Fruit fly (Drosophila melanogaster): ENCODE results near the gene CG34132.

CG34132 gene

DNA sequence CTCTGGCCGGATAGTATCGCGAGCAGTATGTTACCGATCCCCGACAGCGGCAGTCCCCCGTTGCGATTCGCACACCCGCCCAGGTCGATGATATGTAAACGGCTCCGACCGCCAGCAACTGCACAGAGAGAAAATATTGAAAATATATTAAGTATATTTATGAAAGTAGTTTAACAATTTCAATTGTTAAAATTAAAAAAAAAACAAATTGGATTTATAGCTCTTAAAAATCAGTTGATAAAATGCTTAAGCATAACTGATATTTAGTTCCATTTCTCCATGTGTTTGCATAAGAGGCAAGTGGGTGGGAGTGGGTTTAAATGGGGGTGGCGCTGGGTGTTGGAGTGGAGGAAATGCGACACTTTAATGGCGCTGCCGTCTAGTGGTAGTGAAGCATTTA lies 35.8 kb upstream of the CG34132 start (continued):
- TF ChIP-seq gem (tag; optimal IDR thresholded peaks at IDR 0.05) (peak; percentile 52), Poxn (GFP tag; IDR thresholded peaks at IDR 0.05) (no peak), E2f2 (GFP tag; IDR thresholded peaks at IDR 0.05) (0 out of 2 replicates have a peak, but pooled peaks have one; percentile 8), otp (GFP tag; IDR thresholded peaks at IDR 0.05) (0 out of 3 replicates have a peak, but pooled peaks have one; percentile 11), zfh2 (GFP tag; optimal IDR thresholded peaks at IDR 0.05) (no peak), CG7839 (tag; optimal IDR thresholded peaks at IDR 0.05) (peak; percentile 47), corto (GFP tag; optimal IDR thresholded peaks at IDR 0.05) (no peak), CG2678 (tag; optimal IDR thresholded peaks at IDR 0.05) (peak; percentile 58), CG18599 (GFP tag; optimal IDR thresholded peaks at IDR 0.05) (peak; percentile 65), zen2 (GFP tag; IDR thresholded peaks at IDR 0.05; ENCODE audit: partially characterized antibody) (no peak), Hand (GFP tag; optimal IDR thresholded peaks at IDR 0.05) (peak; percentile 7), Hr3 (GFP tag; optimal IDR thresholded peaks at IDR 0.05) (peak; percentile 20), Xrp1 (GFP tag; IDR thresholded peaks at IDR 0.05) (peak; percentile 50; the same call in 1 of the 2 replicates), Meics (GFP tag; optimal IDR thresholded peaks at IDR 0.05) (peak; percentile 11), CG10979 (tag; optimal IDR thresholded peaks at IDR 0.05) (peak; percentile 24), CG12155 (GFP tag; optimal IDR thresholded peaks at IDR 0.05) (no peak), CG11504 (tag; optimal IDR thresholded peaks at IDR 0.05) (peak; percentile 57), CG17829 (tag; optimal IDR thresholded peaks at IDR 0.05) (no peak), NfI (GFP tag; optimal IDR thresholded peaks at IDR 0.05) (no peak), pan (optimal IDR thresholded peaks at IDR 0.05) (no peak), pan (GFP tag; optimal IDR thresholded peaks at IDR 0.05 in 1 of 2, IDR thresholded peaks at IDR 0.05 in 1 of 2) (peak in 1 of 2 experiments; percentile 45), ci (GFP tag; IDR thresholded peaks at IDR 0.05) (peak; percentile 63; the same call in 1 of the 3 replicates), Ptx1 (GFP tag; IDR thresholded peaks at IDR 0.05) (peak; percentile 42), Blimp-1 (GFP tag; optimal IDR thresholded peaks at IDR 0.05) (peak; percentile 45), slbo (GFP tag; IDR thresholded peaks at IDR 0.05) (peak; percentile 57), CG31441 (GFP tag; IDR thresholded peaks at IDR 0.05) (peak; percentile 27; the same call in 1 of the 2 replicates), sob (GFP tag; IDR thresholded peaks at IDR 0.05) (0 out of 2 replicates have a peak, but pooled peaks have one; percentile 23), CG32772 (GFP tag; IDR thresholded peaks at IDR 0.05) (0 out of 2 replicates have a peak, but pooled peaks have one; percentile 19), bbx (GFP tag; IDR thresholded peaks at IDR 0.05; ENCODE audit: partially characterized antibody) (no peak), so (GFP tag; IDR thresholded peaks at IDR 0.05) (0 out of 3 replicates have a peak, but pooled peaks have one; percentile 50), ewg (GFP tag; optimal IDR thresholded peaks at IDR 0.05) (peak; percentile 13), CG12236 (GFP tag; optimal IDR thresholded peaks at IDR 0.05) (no peak), CG34422 (GFP tag; IDR thresholded peaks at IDR 0.05) (0 out of 3 replicates have a peak, but pooled peaks have one; percentile 37), HLH3B (GFP tag; IDR thresholded peaks at IDR 0.05) (peak; percentile 57), CG8388 (GFP tag; optimal IDR thresholded peaks at IDR 0.05) (peak; percentile 36), ERR (GFP tag; optimal IDR thresholded peaks at IDR 0.05) (no peak), phol (tag; optimal IDR thresholded peaks at IDR 0.05) (peak; percentile 4), CG10267 (tag; optimal IDR thresholded peaks at IDR 0.05) (peak; percentile 17), sens (GFP tag) (peak; percentile 43), bsh (GFP tag; optimal IDR thresholded peaks at IDR 0.05) (peak in 1 of 2 experiments; percentile 61), unpg (GFP tag; optimal IDR thresholded peaks at IDR 0.05) (peak; percentile 34), row (GFP tag; IDR thresholded peaks at IDR 0.05) (peak; percentile 71), hkb (optimal IDR thresholded peaks at IDR 0.05) (no peak), hkb (GFP tag; IDR thresholded peaks at IDR 0.05) (peak; percentile 39; the same call in 1 of the 2 replicates), CG9215 (GFP tag; IDR thresholded peaks at IDR 0.05) (peak; percentile 27; the same call in 1 of the 2 replicates), Aef1 (GFP tag; IDR thresholded peaks at IDR 0.05) (no peak), CG12659 (GFP tag; optimal IDR thresholded peaks at IDR 0.05) (peak; percentile 6), caup (GFP tag; optimal IDR thresholded peaks at IDR 0.05; ENCODE audit: severe bottlenecking) (peak; percentile 2), CG1792 (GFP tag; optimal IDR thresholded peaks at IDR 0.05) (no peak), wor (GFP tag; IDR thresholded peaks at IDR 0.05) (0 out of 2 replicates have a peak, but pooled peaks have one; percentile 34)

All from whole organism, embryonic.